Fruit fly (Drosophila melanogaster): ENCODE results near the gene CG45065.

CG45065 gene

dm6 chrX:14882536-14883118 lies at the start of gene CG45065, which contains the start of gene CG45064:
TSS of gene CG45065 (minus strand) at chrX:14882586.
TSS of gene CG45064 (minus strand) at chrX:14882586.
- TF ChIP-seq Dll (optimal IDR thresholded peaks at IDR 0.05): no peak
- TF ChIP-seq psq (optimal IDR thresholded peaks at IDR 0.05): no peak
- no peak for TF ChIP-seq usp (GFP tag; optimal IDR thresholded peaks at IDR 0.05)
- no peak for TF ChIP-seq EcR (GFP tag; optimal IDR thresholded peaks at IDR 0.05)
- TF ChIP-seq pan (optimal IDR thresholded peaks at IDR 0.05): no peak
- no peak for TF ChIP-seq CG8478 (optimal IDR thresholded peaks at IDR 0.05)

- TF ChIP-seq CG8478 (optimal IDR thresholded peaks at IDR 0.05) (no peak), pan (optimal IDR thresholded peaks at IDR 0.05) (no peak), psq (optimal IDR thresholded peaks at IDR 0.05) (no peak), EcR (GFP tag; optimal IDR thresholded peaks at IDR 0.05) (no peak), Dll (optimal IDR thresholded peaks at IDR 0.05) (no peak), usp (GFP tag; optimal IDR thresholded peaks at IDR 0.05) (no peak)
These were observed 48.9 kb upstream of the CG45065 start for dm6 chrX:14931296-14931695.

- no peak for TF ChIP-seq psq (optimal IDR thresholded peaks at IDR 0.05)
- TF ChIP-seq EcR (GFP tag; optimal IDR thresholded peaks at IDR 0.05): no peak
- no peak for TF ChIP-seq usp (GFP tag; optimal IDR thresholded peaks at IDR 0.05)
- TF ChIP-seq pan (optimal IDR thresholded peaks at IDR 0.05): no peak
- no peak for TF ChIP-seq CG8478 (optimal IDR thresholded peaks at IDR 0.05)
- TF ChIP-seq Dll (optimal IDR thresholded peaks at IDR 0.05): no peak
These were observed 47.4 kb upstream of the CG45065 start for dm6 chrX:14929813-14930212.

- no peak for TF ChIP-seq EcR (GFP tag; optimal IDR thresholded peaks at IDR 0.05)
These were observed 46.5 kb upstream of the CG45065 start, which contains the start of gene CG32591 for dm6 chrX:14928844-14929243. TSS of gene CG32591 (minus strand) at chrX:14928944.

- no peak for TF ChIP-seq usp (GFP tag; optimal IDR thresholded peaks at IDR 0.05)
- no peak for TF ChIP-seq pan (optimal IDR thresholded peaks at IDR 0.05)
- TF ChIP-seq EcR (GFP tag; optimal IDR thresholded peaks at IDR 0.05): no peak
- TF ChIP-seq CG8478 (optimal IDR thresholded peaks at IDR 0.05): no peak
- TF ChIP-seq psq (optimal IDR thresholded peaks at IDR 0.05): no peak
- TF ChIP-seq Dll (optimal IDR thresholded peaks at IDR 0.05): no peak
These were observed 41.1 kb upstream of the CG45065 start, which contains the start of gene CG9503 for dm6 chrX:14923277-14924019. TSS of gene CG9503 (minus strand) at chrX:14923493.

- TF ChIP-seq EcR (GFP tag; optimal IDR thresholded peaks at IDR 0.05) (peak in 1 of 2 experiments; percentile 64), psq (optimal IDR thresholded peaks at IDR 0.05) (no peak)
These were observed 40.2 kb upstream of the CG45065 start for dm6 chrX:14922396-14923276.

dm6 chrX:14918750-14919247 lies 36.4 kb upstream of the CG45065 start, which contains the start of gene Eo:
TSS of gene Eo (minus strand) at chrX:14918800.
- TF ChIP-seq psq (optimal IDR thresholded peaks at IDR 0.05) (no peak), CG8478 (optimal IDR thresholded peaks at IDR 0.05) (no peak), EcR (GFP tag; optimal IDR thresholded peaks at IDR 0.05) (peak in 1 of 2 experiments; percentile 17), pan (optimal IDR thresholded peaks at IDR 0.05) (no peak)

dm6 chrX:14913706-14914303 lies 31.4 kb upstream of the CG45065 start, which contains the start of gene CG12398:
TSS of gene CG12398 (minus strand) at chrX:14913812.
- TF ChIP-seq usp (GFP tag; optimal IDR thresholded peaks at IDR 0.05) (no peak), EcR (GFP tag; optimal IDR thresholded peaks at IDR 0.05) (no peak), CG8478 (optimal IDR thresholded peaks at IDR 0.05) (no peak), Dll (optimal IDR thresholded peaks at IDR 0.05) (no peak), psq (optimal IDR thresholded peaks at IDR 0.05) (no peak), pan (optimal IDR thresholded peaks at IDR 0.05) (no peak)

- TF ChIP-seq EcR (GFP tag; optimal IDR thresholded peaks at IDR 0.05): peak in 1 of 2 experiments; percentile 1
- TF ChIP-seq pan (optimal IDR thresholded peaks at IDR 0.05): no peak
These were observed 28.3 kb upstream of the CG45065 start, which contains the start of gene CG14406 for dm6 chrX:14910464-14911349. TSS of gene CG14406 (minus strand) at chrX:14910845.

dm6 chrX:14909658-14910378 lies 27.4 kb upstream of the CG45065 start, which contains the start of gene fiz:
TSS of gene fiz (minus strand) at chrX:14909708.
- no peak for TF ChIP-seq CG8478 (optimal IDR thresholded peaks at IDR 0.05)
- TF ChIP-seq Dll (optimal IDR thresholded peaks at IDR 0.05): no peak
- no peak for TF ChIP-seq usp (GFP tag; optimal IDR thresholded peaks at IDR 0.05)
- TF ChIP-seq pan (optimal IDR thresholded peaks at IDR 0.05): no peak
- no peak for TF ChIP-seq EcR (GFP tag; optimal IDR thresholded peaks at IDR 0.05)
- no peak for TF ChIP-seq psq (optimal IDR thresholded peaks at IDR 0.05)

Data from whole organism.